Fruit fly (Drosophila melanogaster): ENCODE results near the gene if.

Gene if

dm6 chrX:16780244-16780643 is 3.0 kb downstream of the if start (continued):
- no peak for TF ChIP-seq Hr39 (optimal IDR thresholded peaks at IDR 0.05)
- peak; percentile 76; the same call in 2 of the 3 replicates for TF ChIP-seq z (GFP tag; IDR thresholded peaks at IDR 0.05)
- no peak for TF ChIP-seq CG34224 (GFP tag; IDR thresholded peaks at IDR 0.05; ENCODE audit: partially characterized antibody)
- TF ChIP-seq cato (GFP tag; optimal IDR thresholded peaks at IDR 0.05; ENCODE audit: borderline replicate concordance): no peak
- no peak for TF ChIP-seq dimm (GFP tag; IDR thresholded peaks at IDR 0.05)
- no peak for TF ChIP-seq CG8281 (tag; optimal IDR thresholded peaks at IDR 0.05)
- peak; percentile 74; the same call in 2 of the 4 replicates for TF ChIP-seq chinmo (GFP tag; IDR thresholded peaks at IDR 0.05; ENCODE audit: partially characterized antibody)
- TF ChIP-seq Ravus (GFP tag; IDR thresholded peaks at IDR 0.05): no peak
- no peak for TF ChIP-seq CG12299 (tag; optimal IDR thresholded peaks at IDR 0.05)
- no peak for TF ChIP-seq al (GFP tag; IDR thresholded peaks at IDR 0.05)
- no peak for TF ChIP-seq CG6689 (GFP tag; IDR thresholded peaks at IDR 0.05)
- TF ChIP-seq Antp (GFP tag; optimal IDR thresholded peaks at IDR 0.05): no peak
- no peak for TF ChIP-seq jigr1 (GFP tag; IDR thresholded peaks at IDR 0.05)
- no peak for TF ChIP-seq CG17568 (GFP tag; optimal IDR thresholded peaks at IDR 0.05)
- TF ChIP-seq unpg (GFP tag; optimal IDR thresholded peaks at IDR 0.05): no peak
- TF ChIP-seq CG1792 (GFP tag; optimal IDR thresholded peaks at IDR 0.05): no peak
- TF ChIP-seq CG10959 (GFP tag; IDR thresholded peaks at IDR 0.05): no peak
- no peak for TF ChIP-seq CG30020 (tag; optimal IDR thresholded peaks at IDR 0.05)
- TF ChIP-seq E2f1 (GFP tag; IDR thresholded peaks at IDR 0.05): no peak
- TF ChIP-seq CG14014 (GFP tag; IDR thresholded peaks at IDR 0.05): no peak
- no peak for TF ChIP-seq salm (tag; optimal IDR thresholded peaks at IDR 0.05)
- TF ChIP-seq Ada2b (GFP tag; IDR thresholded peaks at IDR 0.05): no peak
- TF ChIP-seq pan (optimal IDR thresholded peaks at IDR 0.05): no peak
- TF ChIP-seq pan (GFP tag; optimal IDR thresholded peaks at IDR 0.05 in 1 of 2, IDR thresholded peaks at IDR 0.05 in 1 of 2): no peak
- no peak for TF ChIP-seq CG7271 (tag; optimal IDR thresholded peaks at IDR 0.05)
- TF ChIP-seq sr (GFP tag; IDR thresholded peaks at IDR 0.05): peak; percentile 37; the same call in 1 of the 3 replicates
- TF ChIP-seq B-H2 (GFP tag; optimal IDR thresholded peaks at IDR 0.05): no peak
- peak; percentile 97 for TF ChIP-seq ftz-f1 (GFP tag; optimal IDR thresholded peaks at IDR 0.05)
- TF ChIP-seq CG15269 (tag; optimal IDR thresholded peaks at IDR 0.05): no peak
- no peak for TF ChIP-seq CG43689 (GFP tag; IDR thresholded peaks at IDR 0.05)
- TF ChIP-seq CG17912 (GFP tag; optimal IDR thresholded peaks at IDR 0.05): no peak
- no peak for TF ChIP-seq Nf-YB (GFP tag; optimal IDR thresholded peaks at IDR 0.05)
- TF ChIP-seq dati (GFP tag; IDR thresholded peaks at IDR 0.05): no peak
- TF ChIP-seq pnt (GFP tag; optimal IDR thresholded peaks at IDR 0.05): no peak
- TF ChIP-seq CTCF (GFP tag; optimal IDR thresholded peaks at IDR 0.05): no peak
- no peak for TF ChIP-seq CG8765 (GFP tag; IDR thresholded peaks at IDR 0.05)
- TF ChIP-seq tup (GFP tag; optimal IDR thresholded peaks at IDR 0.05): no peak
- no peak for TF ChIP-seq CG3065 (GFP tag; optimal IDR thresholded peaks at IDR 0.05)
- TF ChIP-seq emc (GFP tag; optimal IDR thresholded peaks at IDR 0.05): no peak
- TF ChIP-seq CG10654 (GFP tag; optimal IDR thresholded peaks at IDR 0.05): no peak
- TF ChIP-seq hbn (GFP tag; IDR thresholded peaks at IDR 0.05; ENCODE audit: partially characterized antibody): no peak
- peak; percentile 58 for TF ChIP-seq Med (GFP tag)
- no peak for TF ChIP-seq CG33213 (GFP tag; optimal IDR thresholded peaks at IDR 0.05)
- no peak for TF ChIP-seq NFAT (GFP tag; IDR thresholded peaks at IDR 0.05)
- no peak for TF ChIP-seq trem (tag; optimal IDR thresholded peaks at IDR 0.05)
- no peak for TF ChIP-seq HmgZ (tag; optimal IDR thresholded peaks at IDR 0.05)
- peak; percentile 79 for TF ChIP-seq CG1832 (GFP tag; optimal IDR thresholded peaks at IDR 0.05)
- TF ChIP-seq CG13123 (GFP tag; optimal IDR thresholded peaks at IDR 0.05): no peak
- TF ChIP-seq Awh (GFP tag; IDR thresholded peaks at IDR 0.05): no peak
- no peak for TF ChIP-seq otp (GFP tag; IDR thresholded peaks at IDR 0.05)
- no peak for TF ChIP-seq peb (GFP tag; IDR thresholded peaks at IDR 0.05)
- no peak for TF ChIP-seq Dref (GFP tag; IDR thresholded peaks at IDR 0.05)
- peak; percentile 34 for TF ChIP-seq caup (GFP tag; optimal IDR thresholded peaks at IDR 0.05; ENCODE audit: severe bottlenecking)
- peak; percentile 4 for TF ChIP-seq Deaf1 (tag; optimal IDR thresholded peaks at IDR 0.05)
